Worm (Caenorhabditis elegans) whole organism, L2 larva: ENCODE data around the gene phy-2.

Experiments used
- C34F6.9 ChIP-seq: fragments of 150-350 bp; optimal IDR thresholded peaks from 2 replicates; lab custom pipeline; 2014; ENCODE audit warnings: missing biosample characterization, missing genetic modification characterization
- F13H6.1 ChIP-seq: sonication (generic microtip); optimal IDR thresholded peaks from 2 replicates; lab custom pipeline; 2016; ENCODE audit warnings: missing genetic modification characterization, missing compliant biosample characterization
- R02D3.7 ChIP-seq: fragments of 150-350 bp; optimal IDR thresholded peaks from 2 replicates; lab custom pipeline; 2014; ENCODE audit warnings: missing biosample characterization, missing genetic modification characterization
- Y55F3AM.14 ChIP-seq: fragments of 200-800 bp; sonication (Bioruptor generic); optimal IDR thresholded peaks from 2 replicates; lab custom pipeline; 2018; ENCODE audit warnings: mild to moderate bottlenecking, missing genetic modification characterization, missing compliant biosample characterization
- alr-1 ChIP-seq: fragments of 150-350 bp; optimal IDR thresholded peaks from 2 replicates; lab custom pipeline; 2014; ENCODE audit warnings: missing biosample characterization, missing genetic modification characterization
- ama-1 ChIP-seq: fragments of 150-350 bp; optimal IDR thresholded peaks from 2 replicates; lab custom pipeline; 2018; ENCODE audit warnings: inconsistent platforms
- blmp-1 ChIP-seq: sonication (generic microtip); optimal IDR thresholded peaks from 2 replicates; lab custom pipeline; 2017; ENCODE audit warnings: missing genetic modification characterization, mild to moderate bottlenecking, missing compliant biosample characterization, antibody characterized with exemption, moderate library complexity; ENCODE audit not compliant: insufficient read depth
- ceh-82 ChIP-seq: fragments of 150-350 bp; optimal IDR thresholded peaks from 2 replicates; lab custom pipeline; 2014; ENCODE audit warnings: missing biosample characterization, missing genetic modification characterization
- crh-2 ChIP-seq: sonication (generic microtip); optimal IDR thresholded peaks from 2 replicates; lab custom pipeline; 2017; ENCODE audit warnings: missing biosample characterization, missing genetic modification characterization
- elt-1 ChIP-seq: fragments of 150-350 bp; optimal IDR thresholded peaks from 2 replicates; lab custom pipeline; 2014; ENCODE audit warnings: missing biosample characterization, missing genetic modification characterization
- elt-3 ChIP-seq: sonication (generic microtip); optimal IDR thresholded peaks from 2 replicates; lab custom pipeline; 2017; ENCODE audit warnings: missing biosample characterization, missing genetic modification characterization
- gmeb-1 ChIP-seq: fragments of 150-350 bp; optimal IDR thresholded peaks from 2 replicates; lab custom pipeline; 2014; ENCODE audit warnings: missing biosample characterization, missing genetic modification characterization
- lin-11 ChIP-seq: fragments of 150-350 bp; sonication (generic microtip); optimal IDR thresholded peaks from 2 replicates; lab custom pipeline; 2014; ENCODE audit warnings: missing biosample characterization, missing genetic modification characterization, inconsistent platforms, mixed read lengths
- lin-13 ChIP-seq: fragments of 150-350 bp; optimal IDR thresholded peaks from 2 replicates; lab custom pipeline; 2014; ENCODE audit warnings: missing biosample characterization, missing genetic modification reagents, missing genetic modification characterization
- lin-39 ChIP-seq: fragments of 150-350 bp; optimal IDR thresholded peaks from 2 replicates; lab custom pipeline; 2014; ENCODE audit warnings: missing biosample characterization, missing genetic modification reagents, missing genetic modification characterization
- lsy-2 ChIP-seq, 2 experiments: fragments of 150-350 bp in 1 of 2; sonication (generic microtip) in 1 of 2; optimal IDR thresholded peaks; 2 replicates each; lab custom pipeline; 2014 to 2017; ENCODE audit warnings: missing biosample characterization in 2 of 2, missing genetic modification characterization in 2 of 2
- mab-5 ChIP-seq: fragments of 150-350 bp; optimal IDR thresholded peaks from 2 replicates; lab custom pipeline; 2014; ENCODE audit warnings: missing biosample characterization, missing genetic modification characterization
- nhr-129 ChIP-seq: fragments of 150-350 bp; optimal IDR thresholded peaks from 2 replicates; lab custom pipeline; 2014; ENCODE audit warnings: missing biosample characterization, missing genetic modification characterization
- nhr-21 ChIP-seq: fragments of 150-350 bp; optimal IDR thresholded peaks from 2 replicates; lab custom pipeline; 2014; ENCODE audit warnings: missing biosample characterization, missing genetic modification characterization
- nhr-25 ChIP-seq: fragments of 150-350 bp; sonication (generic microtip); optimal IDR thresholded peaks from 3 replicates; lab custom pipeline; 2014; ENCODE audit warnings: missing biosample characterization, missing genetic modification characterization
- nhr-77 ChIP-seq: fragments of 150-350 bp; optimal IDR thresholded peaks from 2 replicates; lab custom pipeline; 2014; ENCODE audit warnings: missing biosample characterization, missing genetic modification characterization
- sem-4 ChIP-seq: fragments of 150-350 bp; optimal IDR thresholded peaks from 2 replicates; lab custom pipeline; 2014; ENCODE audit warnings: missing biosample characterization, missing genetic modification reagents, missing genetic modification characterization
- skn-1 ChIP-seq: sonication (generic microtip); optimal IDR thresholded peaks from 2 replicates; lab custom pipeline; 2017; ENCODE audit warnings: missing biosample characterization, missing genetic modification characterization
- sma-3 ChIP-seq: sonication (generic microtip); optimal IDR thresholded peaks from 2 replicates; lab custom pipeline; 2016; ENCODE audit warnings: missing genetic modification reagents, missing genetic modification characterization, missing compliant biosample characterization
- sma-9 ChIP-seq, 2 experiments: fragments of 150-350 bp in 1 of 2; sonication (generic microtip) in 1 of 2; optimal IDR thresholded peaks; 2 replicates each; lab custom pipeline; 2014 to 2016; ENCODE audit warnings: missing genetic modification characterization in 2 of 2, mild to moderate bottlenecking in 1 of 2, missing biosample characterization in 1 of 2, missing compliant biosample characterization in 1 of 2, missing genetic modification reagents in 1 of 2, moderate library complexity in 1 of 2
- unc-39 ChIP-seq: fragments of 150-350 bp; optimal IDR thresholded peaks from 2 replicates; lab custom pipeline; 2014; ENCODE audit warnings: missing biosample characterization, missing genetic modification characterization
- unc-55 ChIP-seq: fragments of 150-350 bp; sonication (generic microtip); optimal IDR thresholded peaks from 3 replicates; lab custom pipeline; 2014; ENCODE audit warnings: missing biosample characterization, missing genetic modification reagents, missing genetic modification characterization
- unc-62 ChIP-seq: fragments of 150-350 bp; optimal IDR thresholded peaks from 2 replicates; lab custom pipeline; 2014; ENCODE audit warnings: missing biosample characterization, missing genetic modification reagents, missing genetic modification characterization
- zag-1 ChIP-seq: fragments of 150-350 bp; optimal IDR thresholded peaks from 2 replicates; lab custom pipeline; 2014; ENCODE audit warnings: missing biosample characterization, missing genetic modification characterization
- ztf-1 ChIP-seq: fragments of 200-800 bp; sonication (Bioruptor generic); conservative IDR thresholded peaks from 2 replicates; pipeline ENCODE4 v1.3.6; 2022; ENCODE audit warnings: missing genetic modification characterization, missing compliant biosample characterization
- ztf-4 ChIP-seq: fragments of 150-350 bp; optimal IDR thresholded peaks from 2 replicates; lab custom pipeline; 2014; ENCODE audit warnings: missing biosample characterization, missing genetic modification characterization

The phy-2 gene

ce11 chrIV:12212814-12213213 is 3.0 kb downstream of the phy-2 start:
- TF ChIP-seq ama-1 (lab: Kevin White, UChicago): no peak
- no peak for TF ChIP-seq mab-5
- TF ChIP-seq unc-55: no peak

ce11 chrIV:12211292-12211691 is 4.5 kb downstream of the phy-2 start:
- TF ChIP-seq ztf-1 (GFP tag; lab: Robert Waterston, UW) (no peak), unc-55 (no peak), blmp-1 (tag; lab: Kevin White, UChicago) (no peak), elt-1 (tag; lab: Kevin White, UChicago) (no peak), elt-3 (no peak), sma-9 (GFP tag; optimal IDR thresholded peaks at IDR 0.05; lab: Kevin White, UChicago) (no peak), sma-9 (tag; optimal IDR thresholded peaks at IDR 0.05; lab: Kevin White, UChicago) (no peak), zag-1 (tag; lab: Kevin White, UChicago) (no peak), unc-39 (tag; lab: Kevin White, UChicago) (no peak), alr-1 (tag; lab: Kevin White, UChicago) (no peak), sem-4 (tag; lab: Kevin White, UChicago) (no peak), lin-39 (no peak), nhr-77 (tag; lab: Kevin White, UChicago) (no peak), C34F6.9 (tag; lab: Kevin White, UChicago) (no peak), lin-11 (tag; lab: Kevin White, UChicago) (no peak), ztf-4 (tag; lab: Kevin White, UChicago) (no peak)

- TF ChIP-seq F13H6.1 (tag; lab: Kevin White, UChicago): peak; percentile 26
- peak; percentile 31 for TF ChIP-seq sma-9 (GFP tag; optimal IDR thresholded peaks at IDR 0.05; lab: Kevin White, UChicago)
- no peak for TF ChIP-seq sma-9 (tag; optimal IDR thresholded peaks at IDR 0.05; lab: Kevin White, UChicago)
- TF ChIP-seq alr-1 (tag; lab: Kevin White, UChicago): no peak
- TF ChIP-seq ceh-82 (tag; lab: Kevin White, UChicago): no peak
- TF ChIP-seq nhr-129: peak; percentile 61
- peak; percentile 77 for TF ChIP-seq unc-55
- peak; percentile 54 for TF ChIP-seq crh-2
- peak; percentile 20 for TF ChIP-seq sma-3 (GFP tag; lab: Kevin White, UChicago)
- peak; percentile 94 for TF ChIP-seq gmeb-1 (tag; lab: Kevin White, UChicago)
- no peak for TF ChIP-seq mab-5
- TF ChIP-seq unc-39 (tag; lab: Kevin White, UChicago): no peak
- no peak for TF ChIP-seq sem-4 (tag; lab: Kevin White, UChicago)
- TF ChIP-seq R02D3.7 (tag; lab: Kevin White, UChicago): peak; percentile 93
- TF ChIP-seq lin-13 (GFP tag; lab: Kevin White, UChicago): peak; percentile 24
- TF ChIP-seq nhr-77 (tag; lab: Kevin White, UChicago): no peak
- peak; percentile 70 for TF ChIP-seq C34F6.9 (tag; lab: Kevin White, UChicago)
- TF ChIP-seq Y55F3AM.14 (GFP tag; lab: Kevin White, UChicago): no peak
- peak; percentile 29 to 80 for TF ChIP-seq lsy-2 (tag; optimal IDR thresholded peaks at IDR 0.05; lab: Kevin White, UChicago)
- peak; percentile 45 for TF ChIP-seq nhr-21 (tag; lab: Kevin White, UChicago)
Measured at ce11 chrIV:12208984-12209676, 6.7 kb downstream of the phy-2 start, which contains the start of the genes marb-1 and F35G2.3. Gene marb-1 (minus strand): TSS chrIV:12209010. Gene F35G2.3 (plus strand): TSS chrIV:12209626.

ce11 chrIV:12207873-12208272 is 7.9 kb downstream of the phy-2 start:
- TF ChIP-seq skn-1 (tag; lab: Kevin White, UChicago): no peak
- TF ChIP-seq nhr-25 (tag; lab: Kevin White, UChicago): no peak
- TF ChIP-seq elt-3: no peak
- TF ChIP-seq ama-1 (lab: Kevin White, UChicago): peak; percentile 51
- peak; percentile 47 for TF ChIP-seq nhr-129
- no peak for TF ChIP-seq sma-3 (GFP tag; lab: Kevin White, UChicago)
- TF ChIP-seq elt-1 (tag; lab: Kevin White, UChicago): no peak

- TF ChIP-seq unc-62 (GFP tag; lab: Kevin White, UChicago): no peak
- TF ChIP-seq nhr-25 (tag; lab: Kevin White, UChicago): no peak
- no peak for TF ChIP-seq ztf-4 (tag; lab: Kevin White, UChicago)
- TF ChIP-seq, all 48 proteins: peak for 0
Measured at ce11 chrIV:12207454-12207853, 8.3 kb downstream of the phy-2 start.
